Worm (Caenorhabditis elegans) whole organism, L4/young adult: Measurements from ENCODE around the gene nhr-114.

ENCODE experiments used
- W03F9.2 ChIP-seq: fragments of 150-350 bp; optimal IDR thresholded peaks from 2 replicates; lab custom pipeline; 2014; ENCODE audit warnings: missing biosample characterization, missing genetic modification characterization
- dao-5 ChIP-seq: sonication (generic microtip); optimal IDR thresholded peaks from 2 replicates; lab custom pipeline; 2016; ENCODE audit warnings: missing genotype, missing genetic modification characterization, moderate library complexity, missing compliant biosample characterization
- him-1 ChIP-seq: sonication (generic microtip); optimal IDR thresholded peaks from 2 replicates; lab custom pipeline; 2016; ENCODE audit warnings: missing genotype, missing genetic modification reagents, missing genetic modification characterization, missing compliant biosample characterization

ce11 chrV:4216902-4217301 lies 29.9 kb downstream of the nhr-114 start:
- no peak for TF ChIP-seq him-1
- no peak for TF ChIP-seq W03F9.2 (tag; lab: Kevin White, UChicago)
- no peak for TF ChIP-seq dao-5
